Worm (Caenorhabditis elegans): ENCODE measurements around the gene rrp-1.

DNA sequence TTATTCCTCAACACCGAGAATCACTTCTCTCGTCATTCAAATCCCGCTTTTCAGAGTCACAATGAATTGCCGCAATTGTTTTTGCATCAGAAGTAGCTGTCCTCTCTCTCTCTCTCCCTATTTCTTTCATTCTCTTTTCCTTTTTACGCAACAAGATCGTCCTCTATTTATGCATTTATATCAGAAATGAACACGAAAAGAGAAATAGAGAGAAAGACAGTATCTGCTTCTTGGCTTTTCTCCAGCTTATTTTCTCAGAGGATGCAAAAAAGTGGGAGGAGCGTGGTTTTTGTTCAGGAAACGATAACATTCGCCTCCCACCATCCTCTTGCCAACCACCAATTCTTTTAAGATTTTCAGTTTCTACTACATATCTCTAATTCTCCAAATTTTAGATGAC is 819 bp upstream of the rrp-1 start, which contains the start of gene mam-2:
- TF ChIP-seq sptf-1 (tag; optimal IDR thresholded peaks at IDR 0.05) (no peak), blmp-1 (tag; optimal IDR thresholded peaks at IDR 0.05) (no peak), hlh-1 (tag; optimal IDR thresholded peaks at IDR 0.05) (no peak), nhr-76 (tag; optimal IDR thresholded peaks at IDR 0.05) (no peak), ztf-11 (tag; optimal IDR thresholded peaks at IDR 0.05) (no peak), mls-2 (tag; optimal IDR thresholded peaks at IDR 0.05) (no peak), ceh-83 (GFP tag; optimal IDR thresholded peaks at IDR 0.05) (no peak), elt-3 (tag; optimal IDR thresholded peaks at IDR 0.05) (no peak), zip-8 (tag; optimal IDR thresholded peaks at IDR 0.05) (no peak)
